Worm (Caenorhabditis elegans) whole organism, dauer: ENCODE measurements around the gene Y39F10C.3.

ENCODE experiments used
- unc-62 ChIP-seq: sonication (generic microtip); optimal IDR thresholded peaks from 2 replicates; lab custom pipeline; 2017; ENCODE audit warnings: missing biosample characterization, missing genetic modification reagents, missing genetic modification characterization

Gene Y39F10C.3

DNA sequence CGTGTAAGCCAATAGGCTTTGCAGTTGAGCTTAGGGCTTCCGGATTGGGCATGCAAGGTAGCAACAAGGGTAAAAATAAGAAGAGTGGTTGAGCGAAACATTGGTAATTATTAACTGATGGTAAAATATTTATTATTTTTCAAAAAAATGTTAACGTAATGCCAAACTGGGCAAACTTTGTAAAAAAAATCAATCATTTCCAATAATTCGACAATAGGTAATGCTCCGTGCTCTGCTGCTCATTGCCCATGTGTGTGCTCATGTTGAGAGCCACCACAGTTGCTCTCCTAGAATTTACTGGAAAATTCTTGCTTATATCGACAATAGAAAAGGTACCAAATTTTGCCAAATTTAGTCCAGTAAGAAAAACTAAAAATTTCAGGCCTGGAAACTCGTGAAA lies 6.4 kb downstream of the Y39F10C.3 start, which contains the start of the genes T02H6.10 and T02H6.8:
T02H6.10 (minus strand) TSS at position 101 of the 400 bp plus-strand sequence.
T02H6.8 (plus strand) TSS at position 221 of the 400 bp plus-strand sequence.
- TF ChIP-seq unc-62 (GFP tag; lab: Kevin White, UChicago): no peak

ce11 chrII:682326-682725 lies 8.1 kb downstream of the Y39F10C.3 start, which contains the start of gene T02H6.7:
Gene T02H6.7 (plus strand): TSS chrII:682626.
- no peak for TF ChIP-seq unc-62 (GFP tag; lab: Kevin White, UChicago)

DNA sequence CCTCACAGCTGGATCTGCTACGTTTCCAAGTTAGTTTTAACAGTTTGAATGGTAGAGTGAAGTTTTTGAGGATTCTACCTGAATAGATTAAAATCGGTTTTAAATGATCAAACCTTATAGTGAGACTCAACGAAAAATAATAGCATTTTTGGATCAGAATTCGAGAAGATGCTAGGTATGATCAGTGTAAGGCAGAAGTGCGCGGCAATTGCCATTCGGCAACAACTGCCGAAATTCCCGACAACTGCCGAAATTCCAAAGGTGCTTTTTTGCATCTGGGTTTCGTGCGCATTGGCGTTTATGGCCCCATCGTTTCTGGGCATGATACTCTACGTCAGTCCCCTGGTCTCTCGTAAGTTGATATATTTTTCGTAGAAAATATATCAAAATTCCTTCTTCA lies 9.3 kb downstream of the Y39F10C.3 start, which contains the start of gene T02H6.6:
T02H6.6 (plus strand) TSS at position 301 of the 400 bp plus-strand sequence.
- TF ChIP-seq unc-62 (GFP tag; lab: Kevin White, UChicago): no peak

- no peak for TF ChIP-seq unc-62 (GFP tag; lab: Kevin White, UChicago)
Observed at ce11 chrII:684811-685210, 10.6 kb downstream of the Y39F10C.3 start, which contains the start of gene T02H6.5. Gene T02H6.5 (plus strand): TSS chrII:685111.

DNA sequence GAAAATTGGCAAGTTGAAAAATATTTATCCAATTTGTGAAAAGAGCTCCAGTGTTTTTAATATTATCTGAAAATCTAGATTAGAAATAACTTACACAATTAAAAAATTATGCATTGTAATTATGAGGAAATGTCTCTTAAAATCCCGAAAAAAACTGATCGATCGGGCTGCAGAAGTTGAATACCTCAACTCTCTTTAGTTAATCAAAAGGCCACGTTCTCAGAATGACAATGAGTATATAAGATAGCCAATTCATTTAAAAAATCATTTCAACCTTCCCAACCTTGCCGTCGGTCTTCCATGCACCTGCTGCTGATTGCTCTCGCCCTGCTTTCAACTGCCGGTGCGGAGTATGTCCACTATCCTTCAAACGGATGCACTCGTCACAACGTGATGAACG lies 15.5 kb downstream of the Y39F10C.3 start, which contains the start of gene T02H6.4:
T02H6.4 (plus strand) TSS at position 301 of the 400 bp plus-strand sequence.
- TF ChIP-seq unc-62 (GFP tag; lab: Kevin White, UChicago): no peak

ce11 chrII:691550-691949 lies 17.3 kb downstream of the Y39F10C.3 start, which contains the start of gene T02H6.3:
Gene T02H6.3 (plus strand): TSS chrII:691850.
- no peak for TF ChIP-seq unc-62 (GFP tag; lab: Kevin White, UChicago)

DNA sequence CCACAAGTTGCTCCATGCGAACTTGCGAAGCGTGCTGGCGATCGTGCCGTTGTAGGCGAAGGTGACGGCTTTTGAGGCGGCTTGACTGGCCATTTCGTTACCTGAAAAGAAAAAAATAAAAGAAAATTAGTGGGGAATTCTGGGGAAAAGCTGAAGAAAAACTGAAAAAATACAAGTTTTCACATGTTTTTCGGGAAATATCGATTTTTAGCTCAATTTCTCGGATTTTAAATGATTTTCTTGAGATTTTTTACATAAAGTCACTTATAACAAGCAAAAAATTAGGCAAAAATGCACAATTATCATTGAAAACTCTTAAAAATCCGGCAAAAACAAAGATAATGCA lies 26.8 kb downstream of the Y39F10C.3 start, which contains the start of gene T02H6.11:
T02H6.11 (minus strand) TSS at position 101 of the 346 bp plus-strand sequence.
- no peak for TF ChIP-seq unc-62 (GFP tag; lab: Kevin White, UChicago)

DNA sequence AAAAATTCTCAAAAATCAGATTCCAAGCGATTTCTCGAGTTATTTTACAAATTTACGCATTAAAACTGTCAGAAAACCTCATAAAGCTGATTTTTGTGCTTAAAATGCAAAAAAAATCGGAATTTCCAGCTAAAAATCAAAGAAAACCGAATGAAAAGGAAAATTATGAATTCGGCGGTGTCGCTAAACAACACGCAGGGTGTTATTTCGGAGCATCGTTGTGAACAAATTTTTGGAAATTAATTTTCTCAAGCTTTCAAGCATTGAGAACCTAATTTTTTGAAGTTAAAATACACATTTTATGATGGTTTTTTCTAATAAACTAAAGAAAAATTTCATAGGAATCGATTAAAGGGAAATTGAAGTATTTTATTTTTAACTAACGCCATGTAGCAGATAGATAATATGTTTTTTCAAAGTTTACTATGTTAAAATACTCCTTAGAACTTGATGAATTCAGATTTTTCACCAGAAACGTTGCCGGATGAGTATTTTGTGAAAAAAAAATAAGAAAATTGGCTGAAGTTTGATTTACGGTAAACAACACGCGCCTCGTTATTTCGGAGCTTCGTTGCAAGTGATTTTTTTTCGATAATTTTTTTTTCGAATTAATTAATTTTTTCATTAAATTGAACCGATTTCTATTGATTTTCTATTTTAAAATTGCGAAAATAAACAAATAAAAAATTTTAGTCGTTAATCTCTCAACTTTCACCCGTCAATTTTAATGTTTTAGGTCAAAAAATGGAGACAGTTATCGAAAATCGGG lies 27.3 kb downstream of the Y39F10C.3 start, which contains the start of gene thoc-1:
thoc-1 (plus strand) TSS at position 737 of the 769 bp plus-strand sequence.
- no peak for TF ChIP-seq unc-62 (GFP tag; lab: Kevin White, UChicago)

DNA sequence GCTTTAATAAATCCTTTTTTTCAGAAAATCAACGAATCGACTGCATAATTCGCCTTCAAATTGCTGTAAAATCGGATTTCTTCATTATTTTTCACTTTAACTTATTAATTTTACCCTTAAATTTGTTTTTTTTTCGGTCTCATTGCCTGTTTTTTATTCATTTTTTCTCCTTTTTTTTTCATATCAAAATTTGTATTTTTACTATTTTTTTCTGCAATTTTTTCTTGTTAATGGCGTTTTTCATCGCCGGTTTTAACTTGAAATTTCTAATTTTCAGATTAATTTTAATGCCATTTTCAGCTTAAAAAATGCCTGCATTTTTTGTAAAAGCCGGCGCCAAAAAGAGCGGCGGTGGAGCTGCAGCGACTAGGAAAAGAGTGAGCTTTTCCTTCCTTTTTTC lies 34.9 kb downstream of the Y39F10C.3 start, which contains the start of gene T02H6.1:
T02H6.1 (plus strand) TSS at position 301 of the 400 bp plus-strand sequence.
- TF ChIP-seq unc-62 (GFP tag; lab: Kevin White, UChicago): no peak

DNA sequence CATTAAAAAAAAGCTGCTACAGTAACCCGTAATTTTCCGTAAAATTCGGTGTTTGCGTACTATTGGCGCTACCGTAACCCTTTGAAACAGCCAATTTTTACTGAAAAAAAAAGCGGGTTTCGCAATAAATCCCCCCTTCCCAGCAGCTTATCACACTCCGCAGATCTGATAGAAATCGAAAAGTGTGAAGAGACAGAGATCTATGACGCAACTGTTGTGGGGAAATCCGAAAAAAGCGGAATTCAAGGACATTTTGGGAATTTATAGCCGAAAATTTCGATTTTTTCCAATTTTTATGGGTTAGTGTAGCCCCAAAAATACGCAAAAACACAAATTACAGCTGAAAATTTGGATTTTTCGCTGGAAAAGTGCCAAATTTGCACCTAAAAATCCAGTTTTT lies 47.7 kb downstream of the Y39F10C.3 start:
- TF ChIP-seq unc-62 (GFP tag; lab: Kevin White, UChicago): no peak

- no peak for TF ChIP-seq unc-62 (GFP tag; lab: Kevin White, UChicago)
Observed at ce11 chrII:723488-723887, 49.3 kb downstream of the Y39F10C.3 start, which contains the start of gene rfip-2. Gene rfip-2 (plus strand): TSS chrII:723788.

DNA sequence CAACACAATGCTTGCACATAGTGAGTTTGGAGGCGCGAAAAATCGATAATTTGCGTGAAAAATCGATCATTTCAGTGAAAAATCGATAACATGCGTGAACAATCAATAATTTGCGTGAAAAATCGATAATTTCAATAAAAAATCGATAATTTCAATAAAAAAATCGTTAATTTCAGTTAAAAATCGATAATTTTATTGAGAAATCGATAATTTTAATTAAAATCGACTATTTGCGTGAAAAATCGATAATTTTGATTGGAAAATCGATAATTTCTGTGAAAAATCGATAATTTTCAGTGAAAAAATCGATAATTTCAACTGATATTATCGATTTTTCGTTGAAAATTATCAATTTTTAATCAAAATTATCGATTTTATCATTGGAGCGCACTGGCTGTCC lies 49.8 kb downstream of the Y39F10C.3 start:
- no peak for TF ChIP-seq unc-62 (GFP tag; lab: Kevin White, UChicago)
